Worm (Caenorhabditis elegans) whole organism, young adult: Measurements from ENCODE around the gene R05A10.1.

Source experiments
- F39B2.1 ChIP-seq: fragments of 200-800 bp; sonication (Bioruptor generic); IDR thresholded peaks from 2 replicates; pipeline ENCODE4 v1.3.6; 2022; ENCODE audit warnings: missing genetic modification reagents, missing genetic modification characterization, missing compliant biosample characterization
- F49E8.2 ChIP-seq: sonication (generic microtip); optimal IDR thresholded peaks from 3 replicates; lab custom pipeline; 2017; ENCODE audit warnings: missing genetic modification characterization, mild to moderate bottlenecking, missing compliant biosample characterization, antibody characterized with exemption, moderate library complexity; ENCODE audit not compliant: insufficient read depth
- aptf-2 ChIP-seq: fragments of 200-800 bp; sonication (Bioruptor generic); conservative IDR thresholded peaks from 2 replicates; pipeline ENCODE4 v1.3.6; 2022; ENCODE audit warnings: missing genetic modification reagents, missing genetic modification characterization, missing compliant biosample characterization
- cebp-1 ChIP-seq, 2 experiments: fragments of 200-800 bp in 1 of 2; sonication (Bioruptor generic) in 1 of 2; sonication (generic microtip) in 1 of 2; IDR thresholded peaks in 1 of 2; optimal IDR thresholded peaks in 1 of 2; 2 replicates each; pipeline versions ENCODE4 v1.3.6 to Lab custom; 2017 to 2022; ENCODE audit warnings: missing compliant biosample characterization in 2 of 2, missing genetic modification characterization in 2 of 2, mild to moderate bottlenecking in 1 of 2, missing genetic modification reagents in 1 of 2, moderate library complexity in 1 of 2
- lir-1 ChIP-seq: fragments of 200-800 bp; sonication (Bioruptor generic); conservative IDR thresholded peaks from 2 replicates; pipeline ENCODE4 v1.3.6; 2022; ENCODE audit warnings: missing genetic modification reagents, missing genetic modification characterization, missing compliant biosample characterization
- lsl-1 ChIP-seq: fragments of 200-800 bp; sonication (Bioruptor generic); optimal IDR thresholded peaks from 2 replicates; lab custom pipeline; 2018; ENCODE audit warnings: mild to moderate bottlenecking, missing genetic modification characterization, moderate library complexity, missing compliant biosample characterization
- mcd-1 ChIP-seq: fragments of 200-800 bp; sonication (Bioruptor generic); IDR thresholded peaks from 2 replicates; pipeline ENCODE4 v1.3.6; 2022; ENCODE audit warnings: missing genetic modification reagents, missing genetic modification characterization, missing compliant biosample characterization
- repo-1 ChIP-seq: sonication (generic microtip); optimal IDR thresholded peaks from 2 replicates; lab custom pipeline; 2017; ENCODE audit warnings: mild to moderate bottlenecking, missing genetic modification characterization, missing compliant biosample characterization
- unc-130 ChIP-seq: sonication (generic microtip); optimal IDR thresholded peaks from 2 replicates; lab custom pipeline; 2016; ENCODE audit warnings: missing genetic modification reagents, missing genetic modification characterization, missing compliant biosample characterization
- unc-62 ChIP-seq: fragments of 150-350 bp; optimal IDR thresholded peaks from 2 replicates; lab custom pipeline; 2014; ENCODE audit warnings: missing biosample characterization, missing genetic modification reagents, missing genetic modification characterization

DNA sequence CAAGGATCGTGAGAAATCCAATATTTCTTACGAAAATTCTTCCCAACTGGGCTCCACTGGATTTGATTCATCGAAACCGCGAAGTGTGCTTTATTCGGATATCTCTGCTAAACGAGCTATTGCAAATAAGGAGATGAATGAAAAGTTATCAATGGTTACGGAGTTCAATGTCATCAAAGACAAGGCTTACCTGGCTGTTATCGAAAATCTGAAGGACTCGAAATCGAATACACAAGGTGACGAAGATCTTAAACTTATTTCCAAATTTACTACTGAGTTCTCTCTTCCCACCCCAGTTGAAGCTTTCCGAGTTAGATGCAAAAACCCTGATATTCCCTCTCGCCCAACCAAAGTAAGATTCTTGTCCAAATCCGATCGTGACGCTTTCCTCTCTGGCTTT, 4.1 kb downstream of the R05A10.1 start:
- no peak for TF ChIP-seq lir-1
- TF ChIP-seq unc-62: no peak
- no peak for TF ChIP-seq F49E8.2 (tag; lab: Kevin White, UChicago)
- no peak for TF ChIP-seq lsl-1 (GFP tag; lab: Kevin White, UChicago)
- TF ChIP-seq unc-130 (GFP tag; lab: Kevin White, UChicago): no peak
- no peak for TF ChIP-seq mcd-1
- no peak for TF ChIP-seq cebp-1 (GFP tag; IDR thresholded peaks at IDR 0.05; lab: Robert Waterston, UW)
- TF ChIP-seq cebp-1 (tag; optimal IDR thresholded peaks at IDR 0.05; lab: Kevin White, UChicago): no peak
- no peak for TF ChIP-seq repo-1
- no peak for TF ChIP-seq F39B2.1 (GFP tag; lab: Robert Waterston, UW)
- TF ChIP-seq aptf-2 (GFP tag; lab: Robert Waterston, UW): no peak
